Worm (Caenorhabditis elegans): ENCODE data around the gene egal-1.

DNA sequence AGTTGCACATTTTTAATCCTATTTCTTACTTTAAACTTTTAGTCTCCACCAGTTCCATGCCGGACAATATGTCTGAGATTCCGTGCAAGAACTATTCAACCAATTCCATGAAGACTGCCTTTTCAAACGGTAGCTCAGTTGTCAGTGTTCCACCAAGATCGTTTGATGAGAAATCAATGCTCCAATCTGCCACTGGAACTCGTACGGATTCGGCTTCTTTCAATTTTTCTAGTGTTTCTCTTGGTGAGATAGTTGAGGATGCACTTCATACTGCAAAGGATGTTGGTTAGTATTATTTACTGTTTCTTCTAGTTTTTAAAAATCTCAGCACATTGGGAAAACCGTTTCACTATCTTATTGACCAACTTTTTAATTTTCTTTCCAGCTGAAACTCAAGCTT, 25.0 kb upstream of the egal-1 start:
- TF ChIP-seq gmeb-2 (tag; optimal IDR thresholded peaks at IDR 0.05): no peak
- TF ChIP-seq tbx-2 (tag; optimal IDR thresholded peaks at IDR 0.05): no peak
- no peak for TF ChIP-seq ama-1 (optimal IDR thresholded peaks at IDR 0.05)
- TF ChIP-seq ceh-9 (tag; optimal IDR thresholded peaks at IDR 0.05): no peak
- no peak for TF ChIP-seq dve-1 (tag; optimal IDR thresholded peaks at IDR 0.05)
- no peak for TF ChIP-seq npax-4 (tag; optimal IDR thresholded peaks at IDR 0.05)
- TF ChIP-seq ceh-30 (tag; optimal IDR thresholded peaks at IDR 0.05): no peak
- TF ChIP-seq elt-2 (tag; optimal IDR thresholded peaks at IDR 0.05): no peak
